Worm (Caenorhabditis elegans): ENCODE data around the gene Y45F10B.9.

The Y45F10B.9 gene

DNA sequence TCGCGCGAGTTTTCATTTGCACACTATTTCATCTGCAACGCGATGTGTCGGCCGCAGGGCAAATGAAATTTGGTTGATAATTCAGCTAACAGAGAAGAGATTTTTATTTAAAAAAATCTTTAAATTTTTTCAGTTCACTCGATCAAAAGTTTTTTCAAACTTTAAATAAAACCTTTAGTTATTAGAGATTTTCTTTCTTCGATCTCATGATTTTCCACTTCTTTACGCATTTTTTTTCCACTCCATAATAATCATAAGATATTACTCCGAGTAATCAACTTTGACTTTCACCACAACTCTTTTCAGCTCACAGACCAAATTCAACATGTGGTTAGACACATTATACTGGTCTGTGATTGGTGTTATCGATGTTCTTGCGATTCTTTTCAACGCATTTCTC is 23.0 kb downstream of the Y45F10B.9 start, which contains the start of gene srd-10:
srd-10 (plus strand) TSS at position 301 of the 400 bp plus-strand sequence.
- no peak for TF ChIP-seq nhr-23 (tag; optimal IDR thresholded peaks at IDR 0.05)
- no peak for TF ChIP-seq sma-9 (GFP tag; optimal IDR thresholded peaks at IDR 0.05)
- no peak for TF ChIP-seq sma-9 (tag; optimal IDR thresholded peaks at IDR 0.05)
- no peak for TF ChIP-seq mab-5 (tag; optimal IDR thresholded peaks at IDR 0.05)
- TF ChIP-seq ztf-11 (tag; optimal IDR thresholded peaks at IDR 0.05): no peak
- no peak for TF ChIP-seq lsy-2 (tag; optimal IDR thresholded peaks at IDR 0.05)
- TF ChIP-seq zag-1 (tag; optimal IDR thresholded peaks at IDR 0.05): no peak

DNA sequence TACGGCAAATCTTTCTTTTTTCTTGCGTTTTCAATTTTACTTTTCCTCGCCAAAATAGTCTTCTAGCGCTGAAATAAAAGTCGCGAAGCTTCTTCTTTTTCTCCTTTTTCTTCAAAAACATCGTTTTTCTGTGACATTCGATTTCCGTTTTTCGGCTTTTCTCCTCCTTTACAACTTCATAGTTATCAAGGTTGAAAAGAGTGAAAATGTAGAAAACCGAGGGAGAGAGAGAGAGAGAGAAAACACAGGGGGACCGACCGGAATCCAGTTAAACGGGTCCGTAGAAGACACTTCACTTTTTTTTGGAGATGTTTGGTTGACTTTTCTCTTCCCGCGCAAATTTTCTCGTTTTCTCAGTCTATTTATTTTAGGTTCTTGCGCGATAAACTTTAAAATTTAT is 33.4 kb downstream of the Y45F10B.9 start:
- no peak for TF ChIP-seq aly-2 (tag; optimal IDR thresholded peaks at IDR 0.05)
- TF ChIP-seq nhr-10 (tag; optimal IDR thresholded peaks at IDR 0.05): no peak
- TF ChIP-seq zag-1 (tag; optimal IDR thresholded peaks at IDR 0.05): no peak
- no peak for TF ChIP-seq F13H6.1 (tag; optimal IDR thresholded peaks at IDR 0.05)
- TF ChIP-seq crh-2 (tag; optimal IDR thresholded peaks at IDR 0.05): no peak
- no peak for TF ChIP-seq ZK546.5 (tag; optimal IDR thresholded peaks at IDR 0.05)
- no peak for TF ChIP-seq ceh-16 (tag; optimal IDR thresholded peaks at IDR 0.05)

DNA sequence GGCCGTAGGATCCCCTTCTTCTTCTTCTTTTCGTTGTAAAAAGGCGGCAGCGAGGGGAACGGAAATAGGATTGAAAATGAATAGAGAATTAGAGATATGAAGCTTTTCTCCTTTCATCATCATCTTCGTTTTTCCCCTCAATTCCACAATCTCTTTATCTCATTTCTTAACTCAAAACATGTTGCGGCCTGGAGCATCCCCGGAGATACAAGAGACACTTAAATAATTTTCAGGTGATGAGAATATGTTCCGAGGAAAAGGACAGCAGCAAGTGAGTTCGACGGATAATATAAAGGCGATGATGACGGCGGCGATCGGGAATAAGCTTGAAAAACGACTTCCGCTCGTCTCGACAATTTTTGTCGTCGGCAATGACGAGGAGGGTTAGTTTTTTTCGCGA is 36.1 kb downstream of the Y45F10B.9 start, which contains the start of the genes Y45F10B.13 and qui-1:
Y45F10B.13 (minus strand) TSS at position 101 of the 400 bp plus-strand sequence.
qui-1 (plus strand) TSS at position 233 of the 400 bp plus-strand sequence.
- TF ChIP-seq nhr-129 (tag; optimal IDR thresholded peaks at IDR 0.05): peak; percentile 42
- no peak for TF ChIP-seq lsy-2 (tag; optimal IDR thresholded peaks at IDR 0.05)
- no peak for TF ChIP-seq mab-5 (tag; optimal IDR thresholded peaks at IDR 0.05)
- TF ChIP-seq dmd-4 (tag; optimal IDR thresholded peaks at IDR 0.05): no peak
- no peak for TF ChIP-seq crh-2 (tag; optimal IDR thresholded peaks at IDR 0.05)

DNA sequence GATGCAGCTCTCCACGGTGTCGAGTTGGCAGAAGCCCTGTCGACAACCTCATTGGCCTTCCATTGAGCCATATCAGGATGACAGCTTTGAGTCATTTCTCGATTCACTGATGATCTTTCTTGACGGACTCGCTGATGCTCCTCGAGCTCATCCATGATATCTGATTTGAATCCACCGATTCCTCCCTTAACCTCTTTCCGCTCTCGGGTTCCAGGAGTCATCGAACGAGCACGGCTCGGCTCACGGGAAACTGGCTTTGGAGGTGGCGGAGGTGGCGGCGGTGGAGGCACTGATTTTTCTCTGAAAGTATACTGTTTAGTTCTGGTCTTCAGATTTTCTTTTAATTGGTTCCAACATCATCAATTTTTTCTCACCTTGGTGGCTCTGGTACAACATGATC is 38.7 kb downstream of the Y45F10B.9 start:
- no peak for TF ChIP-seq nhr-11 (tag; optimal IDR thresholded peaks at IDR 0.05)
- TF ChIP-seq ama-1 (optimal IDR thresholded peaks at IDR 0.05): no peak
- no peak for TF ChIP-seq ZK546.5 (tag; optimal IDR thresholded peaks at IDR 0.05)
- no peak for TF ChIP-seq unc-62 (GFP tag; optimal IDR thresholded peaks at IDR 0.05)
- TF ChIP-seq peb-1 (tag; optimal IDR thresholded peaks at IDR 0.05): no peak
- TF ChIP-seq gmeb-1 (tag; optimal IDR thresholded peaks at IDR 0.05): no peak
- no peak for TF ChIP-seq nhr-129 (tag; optimal IDR thresholded peaks at IDR 0.05)
- no peak for TF ChIP-seq elt-1 (tag; optimal IDR thresholded peaks at IDR 0.05)
- no peak for TF ChIP-seq fos-1 (tag; optimal IDR thresholded peaks at IDR 0.05)
- no peak for TF ChIP-seq ztf-4 (tag; optimal IDR thresholded peaks at IDR 0.05)
- no peak for TF ChIP-seq ztf-11 (tag; optimal IDR thresholded peaks at IDR 0.05)
- TF ChIP-seq ceh-16 (tag; optimal IDR thresholded peaks at IDR 0.05): no peak
- TF ChIP-seq aly-2 (tag; optimal IDR thresholded peaks at IDR 0.05): no peak
- no peak for TF ChIP-seq sma-3 (GFP tag; optimal IDR thresholded peaks at IDR 0.05)
- TF ChIP-seq nhr-12 (tag; optimal IDR thresholded peaks at IDR 0.05): no peak
- TF ChIP-seq egl-27 (tag; optimal IDR thresholded peaks at IDR 0.05): no peak
- no peak for TF ChIP-seq ceh-82 (tag; optimal IDR thresholded peaks at IDR 0.05)

DNA sequence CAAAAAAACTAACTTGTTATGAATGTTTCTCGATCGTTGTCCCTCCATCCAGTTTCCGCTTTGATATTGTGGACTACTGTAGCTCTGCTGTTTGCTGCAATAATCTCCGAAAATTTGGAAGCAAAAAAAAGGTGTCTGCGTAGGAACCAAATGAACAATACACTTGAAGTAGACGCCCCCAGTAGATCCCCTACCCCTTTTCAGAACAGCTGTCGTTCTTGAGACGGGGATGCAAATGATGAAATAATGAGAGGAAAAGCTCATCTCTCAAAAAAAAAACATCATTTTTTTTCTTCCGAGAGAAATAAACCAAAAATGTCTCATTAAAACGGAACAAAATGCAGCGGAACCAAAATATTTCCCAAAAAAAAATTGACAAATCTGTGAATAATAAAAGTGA is 40.3 kb downstream of the Y45F10B.9 start:
- no peak for TF ChIP-seq ama-1 (optimal IDR thresholded peaks at IDR 0.05)
- TF ChIP-seq nhr-129 (tag; optimal IDR thresholded peaks at IDR 0.05): peak; percentile 58

DNA sequence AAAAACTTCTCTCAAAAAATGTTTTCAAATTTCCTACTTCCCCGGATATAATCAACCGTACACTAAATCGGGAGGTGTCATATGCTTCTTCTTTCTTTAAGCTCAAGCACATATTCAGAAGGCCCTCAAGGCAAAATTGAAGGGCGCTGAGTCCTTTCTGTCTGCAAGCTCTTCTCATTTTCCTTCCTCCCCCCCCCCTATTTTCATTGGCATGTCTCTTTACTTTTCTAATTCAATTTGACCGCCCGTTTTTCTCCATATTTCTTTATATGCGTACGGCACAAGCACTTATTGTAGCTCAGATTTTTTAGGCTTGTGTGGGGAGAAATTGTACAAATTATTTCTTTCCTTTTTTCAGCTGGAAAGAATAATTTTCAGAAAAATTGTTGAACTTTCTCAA is 42.2 kb downstream of the Y45F10B.9 start:
- no peak for TF ChIP-seq nhr-6 (tag; optimal IDR thresholded peaks at IDR 0.05)
- TF ChIP-seq crh-2 (tag; optimal IDR thresholded peaks at IDR 0.05): no peak
- no peak for TF ChIP-seq elt-1 (tag; optimal IDR thresholded peaks at IDR 0.05)
- no peak for TF ChIP-seq egl-27 (tag; optimal IDR thresholded peaks at IDR 0.05)
- TF ChIP-seq mdl-1 (tag; optimal IDR thresholded peaks at IDR 0.05): no peak
- TF ChIP-seq lsy-2 (tag; optimal IDR thresholded peaks at IDR 0.05): no peak
- no peak for TF ChIP-seq unc-55 (GFP tag; optimal IDR thresholded peaks at IDR 0.05)
- no peak for TF ChIP-seq ztf-11 (tag; optimal IDR thresholded peaks at IDR 0.05)
- no peak for TF ChIP-seq nhr-23 (tag; optimal IDR thresholded peaks at IDR 0.05)
- TF ChIP-seq unc-62 (GFP tag; optimal IDR thresholded peaks at IDR 0.05): no peak
- no peak for TF ChIP-seq nhr-10 (tag; optimal IDR thresholded peaks at IDR 0.05)
- TF ChIP-seq sma-3 (GFP tag; optimal IDR thresholded peaks at IDR 0.05): no peak

DNA sequence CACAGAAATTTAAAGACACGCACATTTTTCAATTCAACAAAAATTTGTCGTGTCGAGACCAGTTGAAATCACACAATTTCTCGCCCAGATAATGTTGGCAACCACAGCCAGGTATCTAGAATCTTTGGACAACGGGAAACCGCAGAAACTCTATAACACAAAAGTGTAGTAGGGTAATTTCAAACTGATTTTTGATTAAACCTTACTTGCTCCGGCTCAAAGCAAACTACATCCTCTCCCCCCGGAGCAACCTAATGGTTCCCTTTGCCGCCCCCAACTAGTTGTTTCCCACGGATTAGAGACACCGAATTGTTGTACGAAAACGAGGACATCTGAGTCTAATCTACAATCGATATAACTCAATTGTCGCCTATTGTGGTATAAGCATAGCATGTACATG is 43.4 kb downstream of the Y45F10B.9 start:
- TF ChIP-seq nhr-6 (tag; optimal IDR thresholded peaks at IDR 0.05): no peak
- no peak for TF ChIP-seq gmeb-1 (tag; optimal IDR thresholded peaks at IDR 0.05)
- TF ChIP-seq lin-11 (tag; optimal IDR thresholded peaks at IDR 0.05): no peak
- no peak for TF ChIP-seq sem-4 (tag; optimal IDR thresholded peaks at IDR 0.05)
- TF ChIP-seq ztf-1 (GFP tag; conservative IDR thresholded peaks at IDR 0.05): 0 out of 2 replicates have a peak, but pooled peaks have one; percentile 59
- TF ChIP-seq sma-3 (GFP tag; optimal IDR thresholded peaks at IDR 0.05): no peak
- TF ChIP-seq unc-39 (tag; optimal IDR thresholded peaks at IDR 0.05): no peak
